Fruit fly (Drosophila melanogaster) whole organism, pupa: ENCODE results near the gene CG31102.

Experiments used
- CG10348 ChIP-seq: fragments of 200-800 bp; sonication (Bioruptor generic); IDR thresholded peaks from 2 replicates; pipeline ENCODE4 v1.3.6; 2022; ENCODE audit warnings: missing biosample characterization, missing genetic modification characterization
- CG12605 ChIP-seq: fragments of 200-800 bp; sonication (Bioruptor generic); IDR thresholded peaks from 2 replicates; pipeline ENCODE4 v1.3.6; 2022; ENCODE audit warnings: missing biosample characterization, missing genetic modification characterization
- CG15710 ChIP-seq: fragments of 200-800 bp; sonication (Bioruptor generic); optimal IDR thresholded peaks from 2 replicates; lab custom pipeline; 2018; ENCODE audit warnings: missing biosample characterization, mild to moderate bottlenecking, missing genetic modification characterization, moderate library complexity
- CG17806 ChIP-seq: fragments of 200-800 bp; sonication (Bioruptor generic); optimal IDR thresholded peaks from 2 replicates; lab custom pipeline; 2018; ENCODE audit warnings: missing biosample characterization, mild to moderate bottlenecking, missing genetic modification characterization, moderate library complexity
- CG32121 ChIP-seq: fragments of 200-800 bp; sonication (Bioruptor generic); IDR thresholded peaks from 2 replicates; pipeline ENCODE4 v1.3.6; 2022; ENCODE audit warnings: missing biosample characterization, missing genetic modification characterization
- CG4496 ChIP-seq: fragments of 200-800 bp; sonication (Bioruptor generic); IDR thresholded peaks from 3 replicates; pipeline ENCODE4 v1.3.6; 2022; ENCODE audit warnings: missing biosample characterization, missing genetic modification characterization
- CG9948 ChIP-seq: fragments of 200-800 bp; sonication (Bioruptor generic); optimal IDR thresholded peaks from 2 replicates; lab custom pipeline; 2018; ENCODE audit warnings: missing biosample characterization, mild to moderate bottlenecking, missing genetic modification characterization, moderate library complexity
- EcR ChIP-seq: fragments of 200-800 bp; sonication (Bioruptor generic); optimal IDR thresholded peaks from 3 replicates; lab custom pipeline; 2019; ENCODE audit warnings: missing biosample characterization, missing genetic modification characterization, mild to moderate bottlenecking, moderate library complexity, missing genetic modification reagents
- Pif1B ChIP-seq: fragments of 200-800 bp; sonication (Bioruptor generic); optimal IDR thresholded peaks from 3 replicates; lab custom pipeline; 2016; ENCODE audit warnings: missing biosample characterization, missing genetic modification characterization
- rn ChIP-seq: fragments of 200-800 bp; sonication (Bioruptor generic); IDR thresholded peaks from 2 replicates; pipeline ENCODE4 v1.3.6; 2022; ENCODE audit warnings: missing biosample characterization, missing genetic modification characterization

- TF ChIP-seq Pif1B (no peak), CG4496 (GFP tag; lab: Robert Waterston, UW) (no peak), rn (GFP tag; lab: Robert Waterston, UW) (no peak), CG10348 (GFP tag; lab: Robert Waterston, UW) (no peak), CG12605 (no peak), CG32121 (no peak), CG9948 (tag; lab: Kevin White, UChicago) (no peak), CG17806 (tag; lab: Kevin White, UChicago) (no peak), CG15710 (no peak), EcR (GFP tag; lab: Kevin White, UChicago) (no peak)
These were observed 20.6 kb upstream of the CG31102 start, which contains the start of gene CG10559 for dm6 chr3R:25316016-25316415.
